Fruit fly (Drosophila melanogaster) whole organism, embryonic: ENCODE data around the gene CG6511.

Source experiments
- Blimp-1 ChIP-seq: fragments of 200-800 bp; sonication (Bioruptor generic); optimal IDR thresholded peaks from 3 replicates; lab custom pipeline; 2018; ENCODE audit warnings: missing biosample characterization, missing genetic modification characterization, mild to moderate bottlenecking, moderate library complexity, missing genetic modification reagents
- Bteb2 ChIP-seq: fragments of 200-800 bp; sonication (Bioruptor generic); optimal IDR thresholded peaks from 2 replicates; lab custom pipeline; 2016; ENCODE audit warnings: missing biosample characterization, missing genetic modification characterization
- CG10979 ChIP-seq: fragments of 200-800 bp; sonication (Bioruptor generic); optimal IDR thresholded peaks from 2 replicates; lab custom pipeline; 2018; ENCODE audit warnings: missing biosample characterization, mild to moderate bottlenecking, missing genetic modification characterization, moderate library complexity
- CG11093 ChIP-seq: fragments of 200-800 bp; sonication (Bioruptor generic); IDR thresholded peaks from 3 replicates; pipeline ENCODE4 v1.3.6; 2022; ENCODE audit warnings: missing biosample characterization, missing genetic modification characterization
- CG11398 ChIP-seq: fragments of 200-800 bp; sonication (Bioruptor generic); optimal IDR thresholded peaks from 2 replicates; lab custom pipeline; 2016; ENCODE audit warnings: missing biosample characterization, missing genetic modification characterization
- CG11696 ChIP-seq: fragments of 200-800 bp; sonication (Bioruptor generic); IDR thresholded peaks from 2 replicates; pipeline ENCODE4 v1.3.6; 2022; ENCODE audit warnings: missing biosample characterization, missing genetic modification characterization
- CG11723 ChIP-seq: fragments of 200-800 bp; sonication (Bioruptor generic); optimal IDR thresholded peaks from 2 replicates; lab custom pipeline; 2017; ENCODE audit warnings: missing biosample characterization, mild to moderate bottlenecking, missing genetic modification characterization
- CG12104 ChIP-seq: fragments of 200-800 bp; sonication (Bioruptor generic); optimal IDR thresholded peaks from 3 replicates; lab custom pipeline; 2016; ENCODE audit warnings: missing biosample characterization, missing genetic modification characterization
- CG12155 ChIP-seq: fragments of 200-800 bp; sonication (Bioruptor generic); optimal IDR thresholded peaks from 3 replicates; lab custom pipeline; 2016; ENCODE audit warnings: missing biosample characterization, missing genetic modification characterization
- CG1233 ChIP-seq: fragments of 200-800 bp; sonication (Bioruptor generic); optimal IDR thresholded peaks from 4 replicates; lab custom pipeline; 2018; ENCODE audit warnings: missing biosample characterization, mild to moderate bottlenecking, missing genetic modification characterization
- CG12391 ChIP-seq: fragments of 200-800 bp; sonication (Bioruptor generic); optimal IDR thresholded peaks from 3 replicates; lab custom pipeline; 2018; ENCODE audit warnings: missing biosample characterization, mild to moderate bottlenecking, missing genetic modification characterization, moderate library complexity
- CG13424 ChIP-seq: fragments of 200-800 bp; sonication (Bioruptor generic); optimal IDR thresholded peaks from 2 replicates; lab custom pipeline; 2019; ENCODE audit warnings: missing biosample characterization, mild to moderate bottlenecking, missing genetic modification characterization, moderate library complexity
- CG13775 ChIP-seq: fragments of 200-800 bp; sonication (Bioruptor generic); optimal IDR thresholded peaks from 3 replicates; lab custom pipeline; 2017; ENCODE audit warnings: missing biosample characterization, mild to moderate bottlenecking, missing genetic modification characterization
- CG15696 ChIP-seq: fragments of 200-800 bp; sonication (Bioruptor generic); optimal IDR thresholded peaks from 2 replicates; lab custom pipeline; 2019; ENCODE audit warnings: missing biosample characterization, mild to moderate bottlenecking, missing genetic modification characterization, moderate library complexity
- CG1602 ChIP-seq: fragments of 200-800 bp; sonication (Bioruptor generic); optimal IDR thresholded peaks from 3 replicates; lab custom pipeline; 2016; ENCODE audit warnings: missing biosample characterization, missing genetic modification characterization
- CG18476 ChIP-seq: fragments of 200-800 bp; sonication (Bioruptor generic); optimal IDR thresholded peaks from 2 replicates; lab custom pipeline; 2016; ENCODE audit warnings: missing biosample characterization, mild to moderate bottlenecking, missing genetic modification characterization
- CG2678 ChIP-seq: fragments of 200-800 bp; sonication (Bioruptor generic); optimal IDR thresholded peaks from 3 replicates; lab custom pipeline; 2019; ENCODE audit warnings: missing biosample characterization, mild to moderate bottlenecking, missing genetic modification characterization, moderate library complexity
- CG3281 ChIP-seq: fragments of 200-800 bp; sonication (Bioruptor generic); optimal IDR thresholded peaks from 3 replicates; lab custom pipeline; 2017; ENCODE audit warnings: missing biosample characterization, mild to moderate bottlenecking, missing genetic modification characterization
- CG6813 ChIP-seq: fragments of 200-800 bp; sonication (Bioruptor generic); optimal IDR thresholded peaks from 2 replicates; lab custom pipeline; 2017; ENCODE audit warnings: missing biosample characterization, missing genetic modification characterization, mild to moderate bottlenecking, moderate library complexity, missing genetic modification reagents
- CG7556 ChIP-seq: fragments of 200-800 bp; sonication (Bioruptor generic); optimal IDR thresholded peaks from 2 replicates; lab custom pipeline; 2017; ENCODE audit warnings: missing biosample characterization, mild to moderate bottlenecking, missing genetic modification characterization
- CG8388 ChIP-seq: fragments of 200-800 bp; sonication (Bioruptor generic); optimal IDR thresholded peaks from 2 replicates; lab custom pipeline; 2019; ENCODE audit warnings: missing biosample characterization, mild to moderate bottlenecking, missing genetic modification characterization, moderate library complexity
- CoRest ChIP-seq: fragments of 200-800 bp; sonication (Bioruptor generic); optimal IDR thresholded peaks from 3 replicates; lab custom pipeline; 2018; ENCODE audit warnings: missing biosample characterization, mild to moderate bottlenecking, missing genetic modification characterization, moderate library complexity
- Drgx ChIP-seq: fragments of 200-800 bp; sonication (Bioruptor generic); IDR thresholded peaks from 2 replicates; pipeline ENCODE4 v1.3.6; 2022; ENCODE audit warnings: missing biosample characterization, missing genetic modification characterization
- Elba2 ChIP-seq: fragments of 200-800 bp; sonication (Bioruptor generic); optimal IDR thresholded peaks from 3 replicates; lab custom pipeline; 2016; ENCODE audit warnings: missing biosample characterization, missing genetic modification characterization
- GATAe ChIP-seq: fragments of 200-800 bp; sonication (Bioruptor generic); conservative IDR thresholded peaks from 2 replicates; pipeline ENCODE4 v1.3.6; 2022; ENCODE audit warnings: missing biosample characterization, missing genetic modification characterization
- HmgD ChIP-seq: fragments of 200-800 bp; sonication (Bioruptor generic); optimal IDR thresholded peaks from 3 replicates; lab custom pipeline; 2016; ENCODE audit warnings: missing biosample characterization, missing genetic modification characterization
- HmgZ ChIP-seq: fragments of 200-800 bp; sonication (Bioruptor generic); optimal IDR thresholded peaks from 2 replicates; lab custom pipeline; 2018; ENCODE audit warnings: missing biosample characterization, mild to moderate bottlenecking, missing genetic modification characterization
- Med ChIP-seq: fragments of 200-800 bp; sonication (Bioruptor generic); peaks from one replicate; lab custom pipeline; 2016; ENCODE audit warnings: missing biosample characterization, missing genetic modification characterization, mild to moderate bottlenecking, inconsistent platforms, moderate library complexity
- Myb ChIP-seq: fragments of 200-800 bp; sonication (Bioruptor generic); optimal IDR thresholded peaks from 2 replicates; lab custom pipeline; 2016; ENCODE audit warnings: missing biosample characterization, missing genetic modification characterization
- NFAT ChIP-seq: fragments of 200-800 bp; sonication (Bioruptor generic); IDR thresholded peaks from 2 replicates; pipeline ENCODE4 v1.3.6; 2022; ENCODE audit warnings: missing biosample characterization, missing genetic modification characterization
- Nf-YC ChIP-seq: fragments of 200-800 bp; optimal IDR thresholded peaks from 3 replicates; lab custom pipeline; 2019; ENCODE audit warnings: missing biosample characterization, mild to moderate bottlenecking, missing genetic modification characterization, moderate library complexity
- Oli ChIP-seq: fragments of 200-800 bp; sonication (Bioruptor generic); optimal IDR thresholded peaks from 2 replicates; lab custom pipeline; 2018; ENCODE audit warnings: missing biosample characterization, mild to moderate bottlenecking, missing genetic modification characterization, moderate library complexity
- PHDP ChIP-seq: fragments of 200-800 bp; sonication (Bioruptor generic); optimal IDR thresholded peaks from 3 replicates; lab custom pipeline; 2018; ENCODE audit warnings: missing biosample characterization, mild to moderate bottlenecking, missing genetic modification characterization, moderate library complexity
- Rx ChIP-seq: fragments of 200-800 bp; sonication (Bioruptor generic); IDR thresholded peaks from 2 replicates; pipeline ENCODE4 v1.3.6; 2022; ENCODE audit warnings: missing biosample characterization, missing genetic modification characterization
- Sox102F ChIP-seq: fragments of 200-800 bp; sonication (Bioruptor generic); optimal IDR thresholded peaks from 2 replicates; lab custom pipeline; 2018; ENCODE audit warnings: missing biosample characterization, mild to moderate bottlenecking, missing genetic modification characterization, moderate library complexity
- TFAM ChIP-seq: fragments of 200-800 bp; sonication (Bioruptor generic); optimal IDR thresholded peaks from 2 replicates; lab custom pipeline; 2017; ENCODE audit warnings: missing biosample characterization, missing genetic modification characterization, inconsistent platforms
- fu2 ChIP-seq: fragments of 200-800 bp; sonication (Bioruptor generic); optimal IDR thresholded peaks from 2 replicates; lab custom pipeline; 2016; ENCODE audit warnings: missing biosample characterization, missing genetic modification characterization
- gem ChIP-seq: fragments of 200-800 bp; sonication (Bioruptor generic); optimal IDR thresholded peaks from 2 replicates; lab custom pipeline; 2019; ENCODE audit warnings: missing biosample characterization, mild to moderate bottlenecking, missing genetic modification characterization, moderate library complexity
- grn ChIP-seq: fragments of 200-800 bp; sonication (Bioruptor generic); optimal IDR thresholded peaks from 3 replicates; lab custom pipeline; 2017; ENCODE audit warnings: missing biosample characterization, missing genetic modification characterization
- hth ChIP-seq: fragments of >200 bp; optimal IDR thresholded peaks from 2 replicates; lab custom pipeline; 2017; ENCODE audit warnings: inconsistent platforms
- ken ChIP-seq: fragments of 200-800 bp; sonication (Bioruptor generic); IDR thresholded peaks from 3 replicates; pipeline ENCODE4 v1.3.6; 2022; ENCODE audit warnings: missing biosample characterization, missing genetic modification characterization
- org-1 ChIP-seq: fragments of 200-800 bp; sonication (Bioruptor generic); optimal IDR thresholded peaks from 2 replicates; lab custom pipeline; 2017; ENCODE audit warnings: missing biosample characterization, missing genetic modification characterization
- pb ChIP-seq: fragments of 200-800 bp; sonication (Bioruptor generic); optimal IDR thresholded peaks from 3 replicates; lab custom pipeline; 2016; ENCODE audit warnings: missing biosample characterization, missing genetic modification characterization
- peb ChIP-seq: fragments of 200-800 bp; sonication (Bioruptor generic); IDR thresholded peaks from 2 replicates; pipeline ENCODE4 v1.3.6; 2022; ENCODE audit warnings: missing biosample characterization, missing genetic modification characterization
- sd ChIP-seq: fragments of 200-800 bp; sonication (Bioruptor generic); optimal IDR thresholded peaks from 3 replicates; lab custom pipeline; 2018; ENCODE audit warnings: missing biosample characterization, mild to moderate bottlenecking, missing genetic modification characterization, moderate library complexity
- sens ChIP-seq: fragments of 200-800 bp; sonication (Bioruptor generic); peaks from one replicate; lab custom pipeline; 2016; ENCODE audit warnings: missing biosample characterization, missing genetic modification characterization
- slbo ChIP-seq: fragments of 200-800 bp; sonication (Bioruptor generic); IDR thresholded peaks from 2 replicates; pipeline ENCODE4 v1.3.6; 2022; ENCODE audit warnings: missing biosample characterization, missing genetic modification characterization
- stc ChIP-seq: fragments of 200-800 bp; sonication (Bioruptor generic); IDR thresholded peaks from 2 replicates; pipeline ENCODE4 v1.3.6; 2022; ENCODE audit warnings: missing biosample characterization, missing genetic modification characterization
- toy ChIP-seq: fragments of 200-800 bp; sonication (Bioruptor generic); IDR thresholded peaks from 2 replicates; pipeline ENCODE4 v1.3.6; 2022; ENCODE audit warnings: missing biosample characterization, missing genetic modification characterization
- tx ChIP-seq: fragments of 200-800 bp; sonication (Bioruptor generic); optimal IDR thresholded peaks from 2 replicates; lab custom pipeline; 2016; ENCODE audit warnings: missing biosample characterization, missing genetic modification characterization
- unpg ChIP-seq: fragments of 200-800 bp; sonication (Bioruptor generic); optimal IDR thresholded peaks from 3 replicates; lab custom pipeline; 2018; ENCODE audit warnings: missing biosample characterization, mild to moderate bottlenecking, missing genetic modification characterization, moderate library complexity
- zfh2 ChIP-seq: fragments of 200-800 bp; sonication (Bioruptor generic); optimal IDR thresholded peaks from 2 replicates; lab custom pipeline; 2016; ENCODE audit warnings: missing biosample characterization, missing genetic modification characterization

Gene CG6511

dm6 chr3L:8712913-8713312 lies 8.2 kb upstream of the CG6511 start (continued):
- TF ChIP-seq org-1 (no peak), ken (GFP tag; lab: Robert Waterston, UW) (no peak), CG11696 (GFP tag; lab: Robert Waterston, UW) (no peak), Blimp-1 (GFP tag; lab: Kevin White, UChicago) (peak; percentile 70), pb (GFP tag; lab: Kevin White, UChicago) (no peak), CG11093 (GFP tag; lab: Robert Waterston, UW) (no peak), Rx (no peak), NFAT (GFP tag; lab: Robert Waterston, UW) (no peak), Nf-YC (no peak), zfh2 (GFP tag; lab: Kevin White, UChicago) (no peak), CG12104 (no peak), Bteb2 (GFP tag; lab: Kevin White, UChicago) (no peak), toy (no peak), Drgx (GFP tag; lab: Robert Waterston, UW) (no peak), TFAM (GFP tag; lab: Kevin White, UChicago) (no peak), CoRest (tag; lab: Kevin White, UChicago) (peak; percentile 46), CG1602 (GFP tag; lab: Kevin White, UChicago) (no peak), stc (no peak), unpg (GFP tag; lab: Kevin White, UChicago) (peak; percentile 30), CG2678 (tag; lab: Kevin White, UChicago) (peak; percentile 56), tx (GFP tag; lab: Kevin White, UChicago) (no peak), sd (tag; lab: Kevin White, UChicago) (no peak), CG12155 (GFP tag; lab: Kevin White, UChicago) (no peak), CG11398 (no peak), CG10979 (peak; percentile 27), grn (GFP tag; lab: Kevin White, UChicago) (no peak), hth (lab: Kevin White, UChicago) (no peak), CG18476 (GFP tag; lab: Kevin White, UChicago) (no peak), CG7556 (GFP tag; lab: Kevin White, UChicago) (peak; percentile 33), CG13424 (tag; lab: Kevin White, UChicago) (peak; percentile 4), PHDP (tag; lab: Kevin White, UChicago) (peak; percentile 39), CG15696 (tag; lab: Kevin White, UChicago) (peak; percentile 45), peb (GFP tag; lab: Robert Waterston, UW) (no peak), CG6813 (GFP tag; lab: Kevin White, UChicago) (no peak), fu2 (GFP tag; lab: Kevin White, UChicago) (no peak), CG11723 (no peak), CG3281 (GFP tag; lab: Kevin White, UChicago) (no peak), CG12391 (tag; lab: Kevin White, UChicago) (peak; percentile 31), sens (GFP tag; lab: Kevin White, UChicago) (peak; percentile 20), slbo (GFP tag; lab: Robert Waterston, UW) (0 out of 2 replicates have a peak, but pooled peaks have one; percentile 27), CG1233 (GFP tag; lab: Kevin White, UChicago) (peak; percentile 33), CG8388 (GFP tag; lab: Kevin White, UChicago) (peak; percentile 24), Oli (tag; lab: Kevin White, UChicago) (peak; percentile 25), Sox102F (GFP tag; lab: Kevin White, UChicago) (peak; percentile 38), gem (tag; lab: Kevin White, UChicago) (peak; percentile 66), HmgZ (tag; lab: Kevin White, UChicago) (no peak), Myb (GFP tag; lab: Kevin White, UChicago) (no peak), CG13775 (GFP tag; lab: Kevin White, UChicago) (no peak), Med (GFP tag; lab: Kevin White, UChicago) (peak; percentile 53), HmgD (no peak), GATAe (GFP tag; lab: Robert Waterston, UW) (no peak), Elba2 (GFP tag; lab: Kevin White, UChicago) (no peak)
